Worm (Caenorhabditis elegans): ENCODE data around the gene F28E10.1.

DNA sequence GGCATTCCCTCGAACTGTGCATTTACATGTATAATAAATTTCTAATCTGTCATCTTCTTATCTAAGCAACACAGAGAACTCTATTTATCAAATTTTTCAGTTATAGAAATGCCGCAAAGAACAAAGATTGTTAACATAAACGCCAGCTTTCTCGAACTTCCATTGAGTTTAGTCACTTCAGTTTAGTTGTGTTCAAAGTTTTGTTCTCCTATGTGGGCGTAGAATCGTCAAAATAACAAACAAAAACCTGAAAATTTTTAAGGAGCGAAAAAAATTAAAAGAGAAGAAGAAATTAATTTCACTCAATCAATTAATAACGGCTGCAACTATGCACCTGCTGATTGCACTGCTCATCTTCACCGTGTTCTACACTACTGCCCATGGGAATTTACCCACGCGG, 67.4 kb downstream of the F28E10.1 start, which contains the start of gene R105.5:
- TF ChIP-seq dao-5 (tag; optimal IDR thresholded peaks at IDR 0.05): no peak
- no peak for TF ChIP-seq him-1 (tag; optimal IDR thresholded peaks at IDR 0.05)
